Worm (Caenorhabditis elegans): ENCODE measurements around the gene C37C3.17.

The C37C3.17 gene

ce11 chrV:7826917-7827316 is 34.8 kb downstream of the C37C3.17 start, which contains the start of gene mig-6:
TSS of gene mig-6 (plus strand) at chrV:7827217.
- TF ChIP-seq lim-7 (GFP tag; IDR thresholded peaks at IDR 0.05) = no peak
- TF ChIP-seq zip-2 (tag; optimal IDR thresholded peaks at IDR 0.05) = no peak
- no peak for TF ChIP-seq snpc-4 (tag; optimal IDR thresholded peaks at IDR 0.05)
- TF ChIP-seq nhr-41 (GFP tag; IDR thresholded peaks at IDR 0.05) = no peak
- TF ChIP-seq lsy-2 (tag; optimal IDR thresholded peaks at IDR 0.05) = no peak
- TF ChIP-seq lin-15B (tag; optimal IDR thresholded peaks at IDR 0.05) = no peak
- no peak for TF ChIP-seq ceh-28 (tag; optimal IDR thresholded peaks at IDR 0.05)
- TF ChIP-seq dve-1 (tag; optimal IDR thresholded peaks at IDR 0.05; ENCODE audit: insufficient read depth) = no peak
- TF ChIP-seq dmd-6 (GFP tag; IDR thresholded peaks at IDR 0.05) = no peak
- no peak for TF ChIP-seq nhr-76 (tag; optimal IDR thresholded peaks at IDR 0.05)
- TF ChIP-seq mep-1 (tag; optimal IDR thresholded peaks at IDR 0.05) = no peak
- no peak for TF ChIP-seq fkh-10 (GFP tag; optimal IDR thresholded peaks at IDR 0.05)
- no peak for TF ChIP-seq ceh-62 (tag; optimal IDR thresholded peaks at IDR 0.05)
- no peak for TF ChIP-seq mdt-29 (GFP tag; IDR thresholded peaks at IDR 0.05)
- TF ChIP-seq nhr-77 (tag; optimal IDR thresholded peaks at IDR 0.05) = no peak
- TF ChIP-seq dmd-8 (GFP tag; IDR thresholded peaks at IDR 0.05) = no peak
- no peak for TF ChIP-seq nhr-25 (tag; optimal IDR thresholded peaks at IDR 0.05; ENCODE audit: borderline replicate concordance, insufficient read depth)
- no peak for TF ChIP-seq Y75B8A.6 (GFP tag; IDR thresholded peaks at IDR 0.05)

DNA sequence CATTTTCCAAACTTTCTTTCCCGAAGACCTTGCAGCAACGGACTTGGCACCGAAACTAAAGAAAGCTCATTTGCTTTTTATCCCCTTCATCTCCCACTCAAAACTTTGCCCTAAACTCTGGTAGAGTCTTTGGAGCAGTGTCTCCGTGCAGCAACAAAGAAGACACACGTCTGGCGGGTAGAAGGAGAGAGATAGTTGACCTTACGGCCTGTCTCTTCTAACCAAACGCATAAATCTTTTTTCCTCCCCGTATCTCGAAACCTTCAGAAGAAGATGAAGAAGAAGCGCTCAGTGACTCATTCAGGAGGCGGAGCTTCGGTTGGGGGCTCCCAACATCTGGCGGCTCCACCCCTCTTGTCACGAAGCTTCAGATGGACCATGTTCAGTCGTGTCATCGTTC is 35.3 kb downstream of the C37C3.17 start:
- TF ChIP-seq spr-3 (GFP tag; optimal IDR thresholded peaks at IDR 0.05) (no peak), ceh-28 (tag; optimal IDR thresholded peaks at IDR 0.05) (no peak), zip-11 (GFP tag; IDR thresholded peaks at IDR 0.05) (no peak), daf-8 (GFP tag; IDR thresholded peaks at IDR 0.05) (no peak)

DNA sequence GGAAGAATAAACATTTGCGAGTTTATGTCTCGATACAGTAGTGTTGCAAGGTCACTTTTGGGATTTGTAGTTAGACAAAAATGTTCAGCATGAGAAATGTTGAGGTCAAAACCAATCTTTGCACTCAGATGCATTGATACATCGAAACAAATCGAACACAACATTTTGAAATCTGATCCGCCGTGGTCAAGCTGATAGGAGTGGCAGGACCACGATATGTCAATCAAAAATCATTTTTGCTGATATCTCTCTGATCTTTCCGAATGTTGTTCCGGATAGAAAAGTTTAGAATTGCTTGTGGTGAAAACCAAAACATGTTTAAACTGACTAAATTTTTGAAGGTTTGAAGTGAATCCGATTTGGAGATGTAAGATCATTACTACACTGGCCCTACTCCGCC is 35.9 kb downstream of the C37C3.17 start:
- TF ChIP-seq saeg-2 (GFP tag; IDR thresholded peaks at IDR 0.05) (no peak), unc-62 (GFP tag; optimal IDR thresholded peaks at IDR 0.05 in 1 of 2) (peak in 1 of 2 experiments; percentile 62), unc-62 (tag; optimal IDR thresholded peaks at IDR 0.05) (no peak)

ce11 chrV:7824138-7824537 is 37.6 kb downstream of the C37C3.17 start:
- TF ChIP-seq hlh-11 (tag; optimal IDR thresholded peaks at IDR 0.05) (peak; percentile 25), F37D6.2 (tag; optimal IDR thresholded peaks at IDR 0.05) (no peak), daf-16 (GFP tag; optimal IDR thresholded peaks at IDR 0.05) (peak in 1 of 2 experiments; percentile 39), daf-16 (tag; optimal IDR thresholded peaks at IDR 0.05) (no peak)

DNA sequence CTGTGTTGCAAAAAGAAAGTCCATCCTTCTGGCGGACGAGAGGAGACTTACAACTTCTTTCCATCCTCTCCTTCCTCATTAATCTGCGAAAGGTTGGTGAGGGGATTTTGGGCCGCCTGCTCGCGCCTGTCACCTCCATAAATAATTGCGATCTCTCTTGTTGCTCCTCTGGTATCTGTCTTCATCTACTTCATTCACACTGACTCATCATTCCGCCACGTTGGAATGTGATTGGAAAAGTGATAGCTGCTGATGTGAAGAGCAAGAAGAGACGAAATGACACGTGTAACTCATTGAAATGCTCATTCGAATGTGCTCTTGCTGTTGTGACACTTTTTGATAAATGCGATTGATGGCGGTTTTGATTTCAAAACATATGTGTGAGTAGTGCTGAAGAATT is 39.0 kb downstream of the C37C3.17 start:
- TF ChIP-seq dve-1 (tag; optimal IDR thresholded peaks at IDR 0.05; ENCODE audit: insufficient read depth) (no peak), egl-43 (GFP tag; IDR thresholded peaks at IDR 0.05) (no peak), arid-1 (GFP tag; conservative IDR thresholded peaks at IDR 0.05) (no peak), mxl-3 (GFP tag; optimal IDR thresholded peaks at IDR 0.05) (peak; percentile 71), ZK546.5 (tag; optimal IDR thresholded peaks at IDR 0.05) (no peak), set-16 (GFP tag; IDR thresholded peaks at IDR 0.05) (no peak), nhr-41 (GFP tag; IDR thresholded peaks at IDR 0.05) (no peak), nhr-11 (tag; optimal IDR thresholded peaks at IDR 0.05) (peak; percentile 65), lin-15B (tag; optimal IDR thresholded peaks at IDR 0.05) (no peak), gei-8 (GFP tag; optimal IDR thresholded peaks at IDR 0.05) (no peak), ceh-82 (tag; optimal IDR thresholded peaks at IDR 0.05) (no peak), pqm-1 (tag; optimal IDR thresholded peaks at IDR 0.05) (no peak), nhr-28 (tag; optimal IDR thresholded peaks at IDR 0.05) (no peak), spr-1 (tag; optimal IDR thresholded peaks at IDR 0.05) (no peak), mep-1 (tag; optimal IDR thresholded peaks at IDR 0.05) (no peak), unc-130 (GFP tag; optimal IDR thresholded peaks at IDR 0.05) (no peak), hlh-11 (tag; optimal IDR thresholded peaks at IDR 0.05) (peak; percentile 63), nhr-6 (tag; optimal IDR thresholded peaks at IDR 0.05) (no peak), ces-1 (GFP tag; optimal IDR thresholded peaks at IDR 0.05) (no peak), lin-38 (GFP tag; IDR thresholded peaks at IDR 0.05) (no peak), F26F4.8 (GFP tag; conservative IDR thresholded peaks at IDR 0.05) (no peak), spr-3 (GFP tag; optimal IDR thresholded peaks at IDR 0.05) (no peak), Y105C5A.15 (GFP tag; IDR thresholded peaks at IDR 0.05) (no peak), snpc-1.2 (GFP tag; IDR thresholded peaks at IDR 0.05) (no peak), ceh-20 (GFP tag; IDR thresholded peaks at IDR 0.05) (peak; percentile 68; the same call in 1 of the 2 replicates)
